Fruit fly (Drosophila melanogaster): ENCODE data around the gene CG18581.

Gene CG18581

DNA sequence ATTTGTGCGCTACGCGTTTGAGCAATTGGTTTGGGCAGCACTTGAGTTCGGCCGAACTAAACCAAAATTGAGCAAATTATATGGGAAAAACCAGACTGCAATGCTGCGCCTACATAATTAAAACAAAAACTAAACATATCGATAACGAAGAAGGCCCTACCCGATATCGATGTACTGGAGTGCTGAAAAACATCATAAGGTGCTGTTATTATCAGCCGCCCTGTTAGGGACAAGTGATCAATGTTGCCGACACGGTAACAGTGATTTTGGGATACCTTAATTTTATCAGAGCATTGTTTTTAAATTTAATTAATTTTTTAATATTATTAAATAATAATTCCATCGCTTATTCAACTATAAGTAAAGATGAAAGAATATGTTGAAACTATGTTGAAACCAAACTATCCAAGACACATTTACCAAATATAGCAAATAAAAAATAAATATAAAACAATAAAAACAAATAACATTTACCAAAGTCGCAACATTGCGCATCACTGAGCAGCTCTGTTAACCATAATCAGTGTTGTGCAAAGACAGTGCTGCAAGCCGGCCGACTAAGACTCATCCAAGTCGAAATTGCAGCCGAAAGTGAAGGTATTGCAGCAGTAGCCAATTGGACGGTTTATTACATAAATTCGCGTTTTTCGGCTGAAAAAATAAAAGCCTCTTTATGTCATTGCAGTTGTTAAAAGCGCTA, 44.7 kb upstream of the CG18581 start, which contains the start of the genes sstn, Plp and GlyRS:
Gene sstn (minus strand): TSS at position 131 of the 700 bp plus-strand sequence.
Gene Plp (minus strand): TSS at position 136 of the 700 bp plus-strand sequence.
Gene GlyRS (plus strand): TSS at position 554 of the 700 bp plus-strand sequence.
- TF ChIP-seq Abd-B (GFP tag; optimal IDR thresholded peaks at IDR 0.05) = no peak
- TF ChIP-seq brk (GFP tag; optimal IDR thresholded peaks at IDR 0.05) = peak; percentile 11
- TF ChIP-seq jim (GFP tag; optimal IDR thresholded peaks at IDR 0.05) = no peak
- TF ChIP-seq Sp1 (GFP tag; optimal IDR thresholded peaks at IDR 0.05) = peak; percentile 35
- TF ChIP-seq CrebA (GFP tag; optimal IDR thresholded peaks at IDR 0.05; ENCODE audit: borderline replicate concordance) = no peak
- no peak for TF ChIP-seq Mio (GFP tag; optimal IDR thresholded peaks at IDR 0.05)
- TF ChIP-seq sv (GFP tag; optimal IDR thresholded peaks at IDR 0.05) = peak; percentile 26
- no peak for TF ChIP-seq Hr83 (GFP tag; optimal IDR thresholded peaks at IDR 0.05; ENCODE audit: poor library complexity, severe bottlenecking)
- peak; percentile 54 for TF ChIP-seq dmrt93B (GFP tag; optimal IDR thresholded peaks at IDR 0.05)
- TF ChIP-seq sage (GFP tag; optimal IDR thresholded peaks at IDR 0.05) = peak; percentile 48
- peak; percentile 33 for TF ChIP-seq dsf (GFP tag; optimal IDR thresholded peaks at IDR 0.05; ENCODE audit: borderline replicate concordance)
- no peak for TF ChIP-seq br (GFP tag; optimal IDR thresholded peaks at IDR 0.05)
- peak; percentile 46 for TF ChIP-seq lola (GFP tag; optimal IDR thresholded peaks at IDR 0.05)
- peak; percentile 74 for TF ChIP-seq woc (GFP tag; optimal IDR thresholded peaks at IDR 0.05)
- TF ChIP-seq N (GFP tag; optimal IDR thresholded peaks at IDR 0.05) = no peak
- no peak for TF ChIP-seq GATAd (GFP tag; optimal IDR thresholded peaks at IDR 0.05)
- peak; percentile 41 for TF ChIP-seq OdsH (GFP tag; optimal IDR thresholded peaks at IDR 0.05)
- TF ChIP-seq Jra (GFP tag; optimal IDR thresholded peaks at IDR 0.05) = no peak
- TF ChIP-seq usp (GFP tag; optimal IDR thresholded peaks at IDR 0.05) = no peak
- peak; percentile 14 for TF ChIP-seq ey (GFP tag; optimal IDR thresholded peaks at IDR 0.05)
- no peak for TF ChIP-seq pan (optimal IDR thresholded peaks at IDR 0.05)
- peak; percentile 28 for TF ChIP-seq Hnf4 (GFP tag; optimal IDR thresholded peaks at IDR 0.05)
- peak; percentile 61 for TF ChIP-seq h (GFP tag; optimal IDR thresholded peaks at IDR 0.05)
- peak; percentile 59 for TF ChIP-seq HLH106 (tag; optimal IDR thresholded peaks at IDR 0.05)
- peak in 1 of 2 experiments; percentile 61 for TF ChIP-seq foxo (GFP tag; optimal IDR thresholded peaks at IDR 0.05)
- TF ChIP-seq tai (GFP tag; optimal IDR thresholded peaks at IDR 0.05) = no peak
- TF ChIP-seq dl (GFP tag; optimal IDR thresholded peaks at IDR 0.05; ENCODE audit: insufficient read depth in 1 of 2, partially characterized antibody in 2 of 2) = no peak
- TF ChIP-seq Myc (optimal IDR thresholded peaks at IDR 0.05) = peak; percentile 66
- no peak for TF ChIP-seq Hr78 (GFP tag; optimal IDR thresholded peaks at IDR 0.05)
- no peak for TF ChIP-seq Dfd (GFP tag; optimal IDR thresholded peaks at IDR 0.05)
- peak; percentile 48 for TF ChIP-seq rgr (GFP tag; optimal IDR thresholded peaks at IDR 0.05)
- no peak for TF ChIP-seq Rel (GFP tag; optimal IDR thresholded peaks at IDR 0.05)
- TF ChIP-seq Rel (tag; optimal IDR thresholded peaks at IDR 0.05) = no peak
- no peak for TF ChIP-seq Vsx2 (GFP tag; optimal IDR thresholded peaks at IDR 0.05; ENCODE audit: partially characterized antibody)
- TF ChIP-seq CG32264 (GFP tag; optimal IDR thresholded peaks at IDR 0.05) = no peak
- no peak for TF ChIP-seq Dif (GFP tag; optimal IDR thresholded peaks at IDR 0.05; ENCODE audit: partially characterized antibody)
- peak; percentile 50 for TF ChIP-seq psq (GFP tag; optimal IDR thresholded peaks at IDR 0.05)
- TF ChIP-seq CG9705 (GFP tag; optimal IDR thresholded peaks at IDR 0.05) = peak; percentile 21
- TF ChIP-seq fru (GFP tag; optimal IDR thresholded peaks at IDR 0.05) = peak; percentile 45

DNA sequence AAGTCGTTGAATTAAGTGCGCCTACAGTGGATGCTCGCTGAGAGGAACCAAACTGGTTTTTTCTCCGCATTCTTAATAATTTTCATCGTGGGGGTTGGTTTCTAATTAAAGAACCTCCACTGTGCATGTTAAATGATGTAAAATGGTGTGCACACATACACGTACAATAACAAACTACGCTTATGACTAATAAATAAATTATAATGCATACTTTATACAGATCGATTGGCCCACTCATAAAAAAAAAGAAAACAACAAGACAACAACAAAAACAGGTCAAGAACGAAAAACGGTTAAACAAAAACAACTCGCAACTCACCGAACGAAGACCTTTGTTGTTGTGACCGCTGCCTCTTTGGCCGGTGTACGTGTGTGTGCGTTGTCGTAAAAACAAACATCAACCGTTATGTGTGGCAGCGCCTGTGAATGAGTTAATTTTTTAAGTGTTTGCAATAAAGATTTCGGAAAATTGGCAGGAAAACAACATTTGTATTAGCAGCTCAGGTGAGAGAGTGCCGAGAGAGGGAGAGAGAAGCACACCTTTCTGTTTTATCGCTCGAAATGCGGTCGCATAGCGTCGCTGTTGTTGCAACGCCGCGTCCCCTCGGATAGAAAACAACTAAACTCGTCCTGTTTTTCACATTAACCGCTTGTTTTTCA, 44.0 kb upstream of the CG18581 start:
- TF ChIP-seq sage (GFP tag; optimal IDR thresholded peaks at IDR 0.05) (peak; percentile 28), Mio (GFP tag; optimal IDR thresholded peaks at IDR 0.05) (no peak), CrebA (GFP tag; optimal IDR thresholded peaks at IDR 0.05; ENCODE audit: borderline replicate concordance) (no peak), ey (GFP tag; optimal IDR thresholded peaks at IDR 0.05) (peak; percentile 29), Hr83 (GFP tag; optimal IDR thresholded peaks at IDR 0.05; ENCODE audit: poor library complexity, severe bottlenecking) (peak; percentile 6), h (GFP tag; optimal IDR thresholded peaks at IDR 0.05) (peak; percentile 50), psq (GFP tag; optimal IDR thresholded peaks at IDR 0.05) (peak; percentile 0), Rel (GFP tag; optimal IDR thresholded peaks at IDR 0.05) (no peak), Rel (tag; optimal IDR thresholded peaks at IDR 0.05) (no peak), OdsH (GFP tag; optimal IDR thresholded peaks at IDR 0.05) (peak; percentile 15), br (GFP tag; optimal IDR thresholded peaks at IDR 0.05) (peak; percentile 26), CG9705 (GFP tag; optimal IDR thresholded peaks at IDR 0.05) (peak; percentile 4), rgr (GFP tag; optimal IDR thresholded peaks at IDR 0.05) (peak; percentile 21), Dif (GFP tag; optimal IDR thresholded peaks at IDR 0.05; ENCODE audit: partially characterized antibody) (no peak), woc (GFP tag; optimal IDR thresholded peaks at IDR 0.05) (peak; percentile 2), brk (GFP tag; optimal IDR thresholded peaks at IDR 0.05) (peak; percentile 26), fru (GFP tag; optimal IDR thresholded peaks at IDR 0.05) (peak; percentile 18), Jra (GFP tag; optimal IDR thresholded peaks at IDR 0.05) (peak; percentile 5), N (GFP tag; optimal IDR thresholded peaks at IDR 0.05) (no peak)

All from whole organism, wandering third instar larva.